Worm (Caenorhabditis elegans) whole organism, L1 larva: Measurements from ENCODE around the gene F07B10.7.
"Not testable (repeated sequence)": the region's sequence is repeated elsewhere in the genome, so short reads cannot be mapped to it uniquely, and the experiment has no call there.

Source experiments
- C16A3.4 ChIP-seq: fragments of 150-350 bp; optimal IDR thresholded peaks from 2 replicates; lab custom pipeline; 2014; ENCODE audit warnings: missing biosample characterization, missing genetic modification characterization
- F16B12.6 ChIP-seq: fragments of 150-350 bp; optimal IDR thresholded peaks from 2 replicates; lab custom pipeline; 2014; ENCODE audit warnings: missing biosample characterization, missing genetic modification characterization
- alr-1 ChIP-seq: fragments of 200-800 bp; sonication (Bioruptor generic); optimal IDR thresholded peaks from 2 replicates; lab custom pipeline; 2018; ENCODE audit warnings: borderline replicate concordance, mild to moderate bottlenecking, missing genetic modification characterization, missing compliant biosample characterization
- ama-1 ChIP-seq: fragments of 150-350 bp; optimal IDR thresholded peaks from 2 replicates; lab custom pipeline; 2014
- blmp-1 ChIP-seq: fragments of 150-350 bp; optimal IDR thresholded peaks from 2 replicates; lab custom pipeline; 2014; ENCODE audit warnings: missing biosample characterization, missing genetic modification characterization
- ceh-8 ChIP-seq: fragments of 200-800 bp; sonication (Bioruptor generic); optimal IDR thresholded peaks from 2 replicates; lab custom pipeline; 2018; ENCODE audit warnings: mild to moderate bottlenecking, missing genetic modification characterization, moderate library complexity, missing compliant biosample characterization
- ceh-82 ChIP-seq, 3 experiments: fragments of 150-350 bp in 1 of 3; sonication (generic microtip) in 2 of 3; optimal IDR thresholded peaks; 2 replicates each; lab custom pipeline; 2014 to 2017; ENCODE audit warnings: missing biosample characterization in 3 of 3, missing genetic modification characterization in 3 of 3
- ceh-90 ChIP-seq: sonication (generic microtip); optimal IDR thresholded peaks from 2 replicates; lab custom pipeline; 2016; ENCODE audit warnings: missing genetic modification characterization, missing compliant biosample characterization
- dpl-1 ChIP-seq, 3 experiments: fragments of 150-350 bp in 2 of 3; sonication (generic microtip) in 1 of 3; optimal IDR thresholded peaks; 2 replicates each; lab custom pipeline; 2014 to 2017; ENCODE audit warnings: missing biosample characterization in 3 of 3, missing genetic modification characterization in 3 of 3, missing genetic modification reagents in 3 of 3
- efl-1 ChIP-seq, 4 experiments: fragments of 150-350 bp; optimal IDR thresholded peaks in 3 of 4; peaks in 1 of 4; 1 replicate in 1 of 4; 2 replicates in 3 of 4; lab custom pipeline; 2014; ENCODE audit warnings: missing biosample characterization in 2 of 4, missing genetic modification characterization in 2 of 4, missing genetic modification reagents in 2 of 4
- efl-3 ChIP-seq: fragments of 200-800 bp; sonication (Bioruptor generic); optimal IDR thresholded peaks from 2 replicates; lab custom pipeline; 2018; ENCODE audit warnings: mild to moderate bottlenecking, missing genetic modification characterization, missing compliant biosample characterization
- egl-13 ChIP-seq: sonication (generic microtip); optimal IDR thresholded peaks from 2 replicates; lab custom pipeline; 2016; ENCODE audit warnings: missing genotype, missing genetic modification reagents, missing genetic modification characterization, missing compliant biosample characterization
- elt-3 ChIP-seq, 6 experiments: fragments of 150-350 bp in 1 of 6; sonication (generic microtip); optimal IDR thresholded peaks; 2 replicates each; lab custom pipeline; 2017 to 2018; ENCODE audit warnings: missing biosample characterization in 6 of 6, missing genetic modification characterization in 6 of 6, inconsistent platforms in 1 of 6
- lin-35 ChIP-seq, 2 experiments: fragments of 150-350 bp; optimal IDR thresholded peaks; 2 replicates each; lab custom pipeline; 2014; ENCODE audit warnings: missing biosample characterization in 2 of 2, missing genetic modification characterization in 2 of 2, missing genetic modification reagents in 2 of 2
- lin-39 ChIP-seq: fragments of 150-350 bp; optimal IDR thresholded peaks from 2 replicates; lab custom pipeline; 2014; ENCODE audit warnings: missing biosample characterization, missing genetic modification reagents, missing genetic modification characterization
- lir-3 ChIP-seq: sonication (generic microtip); optimal IDR thresholded peaks from 2 replicates; lab custom pipeline; 2016; ENCODE audit warnings: mild to moderate bottlenecking, missing genetic modification characterization, moderate library complexity, missing compliant biosample characterization; ENCODE audit not compliant: poor library complexity
- lsy-2 ChIP-seq, 2 experiments: fragments of 150-350 bp; optimal IDR thresholded peaks; 2 replicates each; lab custom pipeline; 2014; ENCODE audit warnings: missing biosample characterization in 2 of 2, missing genetic modification characterization in 2 of 2
- mdl-1 ChIP-seq, 2 experiments: fragments of 150-350 bp; optimal IDR thresholded peaks; 2 replicates each; lab custom pipeline; 2014 to 2017; ENCODE audit warnings: missing biosample characterization in 2 of 2, missing genetic modification characterization in 2 of 2, inconsistent platforms in 1 of 2
- mef-2 ChIP-seq: fragments of 150-350 bp; optimal IDR thresholded peaks from 2 replicates; lab custom pipeline; 2014; ENCODE audit warnings: missing biosample characterization, missing genetic modification characterization
- nhr-11 ChIP-seq: fragments of 150-350 bp; optimal IDR thresholded peaks from 2 replicates; lab custom pipeline; 2014; ENCODE audit warnings: missing biosample characterization, missing genetic modification characterization
- nhr-12 ChIP-seq: sonication (generic microtip); optimal IDR thresholded peaks from 2 replicates; lab custom pipeline; 2017; ENCODE audit warnings: missing biosample characterization, missing genetic modification characterization
- nhr-19 ChIP-seq: fragments of 200-800 bp; sonication (Bioruptor generic); conservative IDR thresholded peaks from 2 replicates; pipeline ENCODE4 v1.3.6; 2022; ENCODE audit warnings: missing genetic modification characterization, missing compliant biosample characterization
- nhr-28 ChIP-seq: fragments of 150-350 bp; optimal IDR thresholded peaks from 2 replicates; lab custom pipeline; 2014; ENCODE audit warnings: missing biosample characterization, missing genetic modification characterization
- nhr-85 ChIP-seq: sonication (generic microtip); peaks from one replicate; lab custom pipeline; 2016; ENCODE audit warnings: missing genetic modification characterization, inconsistent platforms, missing compliant biosample characterization
- nhr-90 ChIP-seq: sonication (generic microtip); optimal IDR thresholded peaks from 2 replicates; lab custom pipeline; 2016; ENCODE audit warnings: mild to moderate bottlenecking, missing genetic modification characterization, missing compliant biosample characterization; ENCODE audit not compliant: poor library complexity
- pax-3 ChIP-seq: fragments of 200-800 bp; sonication (Bioruptor generic); optimal IDR thresholded peaks from 2 replicates; lab custom pipeline; 2018; ENCODE audit warnings: mild to moderate bottlenecking, missing genetic modification characterization, moderate library complexity, missing compliant biosample characterization
- pqm-1 ChIP-seq: sonication (generic microtip); optimal IDR thresholded peaks from 3 replicates; lab custom pipeline; 2017; ENCODE audit warnings: missing biosample characterization, missing genetic modification characterization
- unc-30 ChIP-seq: sonication (generic microtip); optimal IDR thresholded peaks from 2 replicates; lab custom pipeline; 2017; ENCODE audit warnings: missing biosample characterization, missing genetic modification characterization
- unc-62 ChIP-seq: fragments of 150-350 bp; optimal IDR thresholded peaks from 2 replicates; lab custom pipeline; 2014; ENCODE audit warnings: missing biosample characterization, missing genetic modification reagents, missing genetic modification characterization
- unc-86 ChIP-seq: sonication (generic microtip); optimal IDR thresholded peaks from 2 replicates; lab custom pipeline; 2016; ENCODE audit warnings: missing genetic modification characterization, missing compliant biosample characterization
- unc-98 ChIP-seq: fragments of 200-800 bp; sonication (Bioruptor generic); IDR thresholded peaks from 2 replicates; pipeline ENCODE4 v1.3.6; 2022; ENCODE audit warnings: missing genetic modification characterization, missing compliant biosample characterization
- xbp-1 ChIP-seq: sonication (generic microtip); optimal IDR thresholded peaks from 2 replicates; lab custom pipeline; 2016; ENCODE audit warnings: missing genetic modification characterization, missing compliant biosample characterization
- ztf-4 ChIP-seq: fragments of 150-350 bp; optimal IDR thresholded peaks from 2 replicates; lab custom pipeline; 2014; ENCODE audit warnings: missing biosample characterization, missing genetic modification characterization

The F07B10.7 gene

DNA sequence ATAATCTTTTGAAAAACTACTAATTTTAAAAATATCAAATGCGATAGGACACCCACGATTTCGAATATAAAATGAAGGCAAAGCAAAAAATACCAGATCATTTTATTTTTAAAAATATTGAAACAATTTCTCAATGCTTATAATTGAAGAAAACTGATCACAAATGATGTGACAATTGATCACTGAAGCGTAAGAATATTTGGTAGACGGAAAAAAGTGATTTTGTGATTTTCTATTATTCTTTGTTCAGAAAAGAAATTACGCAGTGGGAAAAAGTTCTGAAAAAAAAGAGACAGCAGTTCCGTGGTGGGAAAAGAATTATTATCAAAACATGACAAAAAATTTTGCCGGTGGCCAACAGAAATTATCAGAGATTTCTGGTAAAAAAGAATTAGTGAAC, 38.1 kb upstream of the F07B10.7 start, which contains the start of gene T03F7.5:
Gene T03F7.5, minus strand, starts transcription at position 101 of the 400 bp plus-strand sequence.
- TF ChIP-seq efl-1 (optimal IDR thresholded peaks at IDR 0.05; lab: Kevin White, UChicago): no peak
- peak in 1 of 2 experiments; percentile 7 for TF ChIP-seq efl-1 (GFP tag; optimal IDR thresholded peaks at IDR 0.05 in 1 of 2; lab: Kevin White, UChicago)
- TF ChIP-seq unc-62 (GFP tag; lab: Kevin White, UChicago): no peak
- TF ChIP-seq unc-98 (GFP tag; lab: Robert Waterston, UW): no peak

ce11 chrV:11294393-11294792, 33.9 kb upstream of the F07B10.7 start, which contains the start of gene T03F7.6:
T03F7.6 (plus strand) TSS chrV:11294693.
- TF ChIP-seq ama-1 (lab: Kevin White, UChicago) (no peak), mef-2 (tag; lab: Kevin White, UChicago) (no peak), blmp-1 (tag; lab: Kevin White, UChicago) (no peak), unc-86 (tag; lab: Kevin White, UChicago) (no peak), egl-13 (tag; lab: Kevin White, UChicago) (no peak), ztf-4 (tag; lab: Kevin White, UChicago) (no peak), ceh-8 (GFP tag; lab: Kevin White, UChicago) (no peak), unc-30 (tag; lab: Kevin White, UChicago) (no peak), C16A3.4 (tag; lab: Kevin White, UChicago) (no peak)

DNA sequence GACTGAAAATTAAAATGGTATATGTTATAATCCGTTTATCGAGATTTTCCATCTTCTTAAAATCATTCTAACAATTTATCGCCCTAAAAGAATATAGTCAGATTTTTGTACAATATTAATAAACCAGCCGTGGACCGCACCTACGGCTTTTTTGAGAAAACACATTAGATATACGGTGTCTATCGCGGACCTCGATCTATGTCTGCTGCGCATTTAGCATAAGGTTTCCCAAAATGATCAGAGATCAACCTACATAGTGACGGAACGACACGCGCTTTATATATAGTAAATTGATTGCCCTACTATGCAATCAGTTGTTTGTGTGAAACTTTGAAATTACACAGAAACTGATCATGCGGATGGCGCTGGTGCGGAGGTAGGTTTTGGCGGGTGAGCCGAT, 32.2 kb upstream of the F07B10.7 start:
- TF ChIP-seq efl-3 (GFP tag; lab: Kevin White, UChicago) (no peak), dpl-1 (GFP tag; optimal IDR thresholded peaks at IDR 0.05; lab: Kevin White, UChicago) (no peak), mdl-1 (tag; optimal IDR thresholded peaks at IDR 0.05; lab: Kevin White, UChicago) (no peak), alr-1 (tag; lab: Kevin White, UChicago) (no peak), F16B12.6 (tag; lab: Kevin White, UChicago) (no peak), nhr-28 (tag; lab: Kevin White, UChicago) (no peak), unc-62 (GFP tag; lab: Kevin White, UChicago) (no peak), nhr-90 (no peak), xbp-1 (no peak), nhr-11 (tag; lab: Kevin White, UChicago) (no peak), pqm-1 (tag; lab: Kevin White, UChicago) (no peak)

ce11 chrV:11290888-11291287, 30.4 kb upstream of the F07B10.7 start, which contains the start of gene C03E10.1:
C03E10.1 (plus strand) TSS chrV:11291188.
- TF ChIP-seq pax-3 (tag; lab: Kevin White, UChicago) (no peak), nhr-19 (GFP tag; lab: Robert Waterston, UW) (no peak), lin-35 (GFP tag; optimal IDR thresholded peaks at IDR 0.05; lab: Kevin White, UChicago) (no peak), ceh-90 (tag; lab: Kevin White, UChicago) (no peak), nhr-12 (tag; lab: Kevin White, UChicago) (no peak), ceh-82 (tag; optimal IDR thresholded peaks at IDR 0.05; lab: Kevin White, UChicago) (no peak), ceh-8 (GFP tag; lab: Kevin White, UChicago) (no peak), elt-3 (tag; optimal IDR thresholded peaks at IDR 0.05; lab: Kevin White, UChicago) (no peak), lin-39 (tag; lab: Kevin White, UChicago) (no peak), lir-3 (no peak), nhr-85 (tag; lab: Kevin White, UChicago) (no peak), lsy-2 (tag; optimal IDR thresholded peaks at IDR 0.05; lab: Kevin White, UChicago) (no peak)

ce11 chrV:11286114-11286513, 25.6 kb upstream of the F07B10.7 start, which contains the start of gene C03E10.3:
C03E10.3 (plus strand) TSS chrV:11286414.
- not testable (repeated sequence) for TF ChIP-seq efl-1 (optimal IDR thresholded peaks at IDR 0.05; lab: Kevin White, UChicago)
- peak in 1 of 2 experiments; percentile 40 for TF ChIP-seq efl-1 (GFP tag; optimal IDR thresholded peaks at IDR 0.05 in 1 of 2; lab: Kevin White, UChicago)
